Worm (Caenorhabditis elegans) whole organism, L2 larva: Measurements from ENCODE around the gene enu-3.2.

Experiments
- aly-2 ChIP-seq: fragments of 150-350 bp; optimal IDR thresholded peaks from 2 replicates; lab custom pipeline; 2014; ENCODE audit warnings: missing biosample characterization, missing genetic modification characterization
- ama-1 ChIP-seq: fragments of 150-350 bp; optimal IDR thresholded peaks from 2 replicates; lab custom pipeline; 2018; ENCODE audit warnings: inconsistent platforms
- ceh-82 ChIP-seq: fragments of 150-350 bp; optimal IDR thresholded peaks from 2 replicates; lab custom pipeline; 2014; ENCODE audit warnings: missing biosample characterization, missing genetic modification characterization
- fos-1 ChIP-seq: fragments of 150-350 bp; optimal IDR thresholded peaks from 2 replicates; lab custom pipeline; 2014; ENCODE audit warnings: missing biosample characterization, missing genetic modification characterization
- lin-11 ChIP-seq: fragments of 150-350 bp; sonication (generic microtip); optimal IDR thresholded peaks from 2 replicates; lab custom pipeline; 2014; ENCODE audit warnings: missing biosample characterization, missing genetic modification characterization, inconsistent platforms, mixed read lengths
- lin-13 ChIP-seq: fragments of 150-350 bp; optimal IDR thresholded peaks from 2 replicates; lab custom pipeline; 2014; ENCODE audit warnings: missing biosample characterization, missing genetic modification reagents, missing genetic modification characterization
- lin-39 ChIP-seq: fragments of 150-350 bp; optimal IDR thresholded peaks from 2 replicates; lab custom pipeline; 2014; ENCODE audit warnings: missing biosample characterization, missing genetic modification reagents, missing genetic modification characterization
- mdl-1 ChIP-seq, 2 experiments: fragments of 150-350 bp in 1 of 2; sonication (generic microtip) in 1 of 2; optimal IDR thresholded peaks; 2 replicates each; lab custom pipeline; 2017; ENCODE audit warnings: missing biosample characterization in 2 of 2, missing genetic modification characterization in 2 of 2
- nhr-10 ChIP-seq: sonication (generic microtip); optimal IDR thresholded peaks from 2 replicates; lab custom pipeline; 2017; ENCODE audit warnings: missing biosample characterization, missing genetic modification characterization
- nhr-129 ChIP-seq: fragments of 150-350 bp; optimal IDR thresholded peaks from 2 replicates; lab custom pipeline; 2014; ENCODE audit warnings: missing biosample characterization, missing genetic modification characterization
- nhr-6 ChIP-seq: fragments of 150-350 bp; optimal IDR thresholded peaks from 2 replicates; lab custom pipeline; 2014; ENCODE audit warnings: missing biosample characterization, missing genetic modification characterization

DNA sequence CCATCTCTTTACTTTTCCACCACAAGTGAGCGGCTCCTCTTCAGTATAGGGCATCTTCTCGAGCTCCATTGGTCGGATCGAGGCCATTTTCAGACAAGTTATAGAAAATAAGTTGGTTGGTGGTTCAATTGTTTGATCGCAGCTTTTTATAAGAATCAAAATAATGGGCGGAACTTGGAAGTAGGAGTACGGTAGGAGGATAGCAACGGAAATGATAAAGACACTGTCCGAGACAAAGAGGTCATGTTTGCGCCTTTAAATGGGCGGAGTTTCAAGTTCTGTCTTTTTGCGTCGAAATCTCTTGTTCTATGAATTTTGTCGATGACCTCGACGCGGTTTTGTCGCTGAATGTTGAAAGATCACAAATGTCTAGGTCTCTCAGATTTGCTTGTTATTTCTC, 37.1 kb upstream of the enu-3.2 start, which contains the start of gene F26A1.8:
- TF ChIP-seq aly-2 (tag; lab: Kevin White, UChicago) (no peak), mdl-1 (tag; optimal IDR thresholded peaks at IDR 0.05; lab: Kevin White, UChicago) (no peak), fos-1 (tag; lab: Kevin White, UChicago) (no peak), lin-11 (no peak), lin-13 (GFP tag; lab: Kevin White, UChicago) (no peak), ceh-82 (tag; lab: Kevin White, UChicago) (no peak), nhr-10 (no peak), nhr-6 (tag; lab: Kevin White, UChicago) (no peak), nhr-129 (tag; lab: Kevin White, UChicago) (no peak), ama-1 (lab: Kevin White, UChicago) (no peak), lin-39 (no peak)
